Worm (Caenorhabditis elegans) whole organism, L3 larva: ENCODE results near the gene ZK662.5.

Source experiments
- R02D3.7 ChIP-seq: fragments of 150-350 bp; optimal IDR thresholded peaks from 2 replicates; lab custom pipeline; 2014; ENCODE audit warnings: missing biosample characterization, missing genetic modification characterization
- aly-2 ChIP-seq: fragments of 150-350 bp; optimal IDR thresholded peaks from 2 replicates; lab custom pipeline; 2014; ENCODE audit warnings: missing biosample characterization, missing genetic modification characterization
- ama-1 ChIP-seq: fragments of 150-350 bp; optimal IDR thresholded peaks from 2 replicates; lab custom pipeline; 2018
- ceh-16 ChIP-seq: sonication (generic microtip); optimal IDR thresholded peaks from 2 replicates; lab custom pipeline; 2017; ENCODE audit warnings: missing biosample characterization, missing genetic modification characterization
- egl-27 ChIP-seq: sonication (generic microtip); optimal IDR thresholded peaks from 4 replicates; lab custom pipeline; 2017; ENCODE audit warnings: missing biosample characterization, missing genetic modification reagents, missing genetic modification characterization
- egl-5 ChIP-seq: fragments of 150-350 bp; optimal IDR thresholded peaks from 2 replicates; lab custom pipeline; 2017; ENCODE audit warnings: missing biosample characterization, missing genetic modification reagents, missing genetic modification characterization, inconsistent platforms
- elt-1 ChIP-seq: fragments of 150-350 bp; optimal IDR thresholded peaks from 2 replicates; lab custom pipeline; 2014; ENCODE audit warnings: missing biosample characterization, missing genetic modification characterization
- elt-2 ChIP-seq: sonication (generic microtip); optimal IDR thresholded peaks from 2 replicates; lab custom pipeline; 2016; ENCODE audit warnings: missing genetic modification reagents, mild to moderate bottlenecking, missing genetic modification characterization, missing compliant biosample characterization
- elt-3 ChIP-seq, 3 experiments: fragments of 150-350 bp in 1 of 3; sonication (generic microtip) in 2 of 3; optimal IDR thresholded peaks; 2 replicates in 2 of 3; 4 replicates in 1 of 3; lab custom pipeline; 2014 to 2017; ENCODE audit warnings: missing biosample characterization in 3 of 3, missing genetic modification characterization in 3 of 3
- eor-1 ChIP-seq, 2 experiments: fragments of 150-350 bp; optimal IDR thresholded peaks; 2 replicates each; lab custom pipeline; 2014 to 2018; ENCODE audit warnings: missing biosample characterization in 2 of 2, missing genetic modification characterization in 2 of 2
- fkh-2 ChIP-seq: fragments of 150-350 bp; optimal IDR thresholded peaks from 2 replicates; lab custom pipeline; 2014; ENCODE audit warnings: missing biosample characterization, missing genetic modification reagents, missing genetic modification characterization
- fos-1 ChIP-seq: fragments of 150-350 bp; optimal IDR thresholded peaks from 2 replicates; lab custom pipeline; 2014; ENCODE audit warnings: missing biosample characterization, missing genetic modification characterization
- hmg-11 ChIP-seq: sonication (generic microtip); optimal IDR thresholded peaks from 2 replicates; lab custom pipeline; 2016; ENCODE audit warnings: missing genetic modification characterization, missing compliant biosample characterization
- jun-1 ChIP-seq: fragments of 150-350 bp; optimal IDR thresholded peaks from 2 replicates; lab custom pipeline; 2014; ENCODE audit warnings: missing biosample characterization, missing genetic modification reagents, missing genetic modification characterization
- lin-15B ChIP-seq: fragments of 150-350 bp; optimal IDR thresholded peaks from 2 replicates; lab custom pipeline; 2014; ENCODE audit warnings: missing biosample characterization, missing genetic modification characterization
- lin-39 ChIP-seq: fragments of 150-350 bp; optimal IDR thresholded peaks from 2 replicates; lab custom pipeline; 2018; ENCODE audit warnings: missing biosample characterization, missing genetic modification reagents, missing genetic modification characterization
- lsy-12 ChIP-seq: sonication (generic microtip); optimal IDR thresholded peaks from 2 replicates; lab custom pipeline; 2016; ENCODE audit warnings: mild to moderate bottlenecking, missing genetic modification characterization, missing compliant biosample characterization
- mdl-1 ChIP-seq: fragments of 150-350 bp; optimal IDR thresholded peaks from 2 replicates; lab custom pipeline; 2014; ENCODE audit warnings: missing biosample characterization, missing genetic modification characterization
- mml-1 ChIP-seq: fragments of 150-350 bp; sonication (generic microtip); optimal IDR thresholded peaks from 3 replicates; lab custom pipeline; 2014; ENCODE audit warnings: missing biosample characterization, missing genetic modification characterization
- nfya-1 ChIP-seq: sonication (generic microtip); optimal IDR thresholded peaks from 2 replicates; lab custom pipeline; 2017; ENCODE audit warnings: missing genetic modification characterization, mild to moderate bottlenecking, missing compliant biosample characterization, antibody characterized with exemption, moderate library complexity; ENCODE audit not compliant: insufficient read depth
- nhr-11 ChIP-seq: fragments of 150-350 bp; optimal IDR thresholded peaks from 2 replicates; lab custom pipeline; 2014; ENCODE audit warnings: missing biosample characterization, missing genetic modification characterization
- nhr-12 ChIP-seq: fragments of 150-350 bp; optimal IDR thresholded peaks from 2 replicates; lab custom pipeline; 2014; ENCODE audit warnings: missing biosample characterization, missing genetic modification characterization
- nhr-23 ChIP-seq: fragments of 150-350 bp; optimal IDR thresholded peaks from 2 replicates; lab custom pipeline; 2014; ENCODE audit warnings: missing biosample characterization, missing genetic modification reagents, missing genetic modification characterization
- nhr-25 ChIP-seq: sonication (generic microtip); optimal IDR thresholded peaks from 2 replicates; lab custom pipeline; 2017; ENCODE audit warnings: missing biosample characterization, missing genetic modification characterization
- nhr-28 ChIP-seq: fragments of 150-350 bp; optimal IDR thresholded peaks from 2 replicates; lab custom pipeline; 2014; ENCODE audit warnings: missing biosample characterization, missing genetic modification characterization
- nhr-77 ChIP-seq: fragments of 150-350 bp; optimal IDR thresholded peaks from 2 replicates; lab custom pipeline; 2014; ENCODE audit warnings: missing biosample characterization, missing genetic modification characterization
- pha-4 ChIP-seq: fragments of 150-350 bp; optimal IDR thresholded peaks from 2 replicates; lab custom pipeline; 2014; ENCODE audit warnings: missing biosample characterization, missing genetic modification reagents, missing genetic modification characterization
- pqm-1 ChIP-seq: fragments of 150-350 bp; optimal IDR thresholded peaks from 2 replicates; lab custom pipeline; 2017; ENCODE audit warnings: missing biosample characterization, missing genetic modification characterization, inconsistent platforms
- sea-2 ChIP-seq: fragments of 150-350 bp; sonication (generic microtip); optimal IDR thresholded peaks from 4 replicates; lab custom pipeline; 2014; ENCODE audit warnings: missing biosample characterization, missing genetic modification reagents, missing genetic modification characterization
- skn-1 ChIP-seq: fragments of 150-350 bp; optimal IDR thresholded peaks from 2 replicates; lab custom pipeline; 2014; ENCODE audit warnings: missing biosample characterization, missing genetic modification characterization
- snpc-4 ChIP-seq: fragments of 150-350 bp; optimal IDR thresholded peaks from 2 replicates; lab custom pipeline; 2014; ENCODE audit warnings: missing biosample characterization, missing genetic modification characterization
- unc-62 ChIP-seq: fragments of 150-350 bp; sonication (generic microtip); optimal IDR thresholded peaks from 4 replicates; lab custom pipeline; 2014; ENCODE audit warnings: missing biosample characterization, missing genetic modification reagents, missing genetic modification characterization
- zag-1 ChIP-seq: fragments of 150-350 bp; optimal IDR thresholded peaks from 2 replicates; lab custom pipeline; 2014; ENCODE audit warnings: missing biosample characterization, missing genetic modification characterization
- ztf-11 ChIP-seq: fragments of 150-350 bp; optimal IDR thresholded peaks from 2 replicates; lab custom pipeline; 2014; ENCODE audit warnings: missing biosample characterization, missing genetic modification characterization
- ztf-4 ChIP-seq: fragments of 150-350 bp; optimal IDR thresholded peaks from 2 replicates; lab custom pipeline; 2014; ENCODE audit warnings: missing biosample characterization, missing genetic modification characterization

ZK662.5 gene

ce11 chrX:15713189-15713588 is 8.3 kb upstream of the ZK662.5 start:
- TF ChIP-seq lsy-12 (tag; lab: Kevin White, UChicago): no peak
- TF ChIP-seq nhr-23 (tag; lab: Kevin White, UChicago): peak; percentile 58
- TF ChIP-seq elt-1 (tag; lab: Kevin White, UChicago): peak; percentile 72
- no peak for TF ChIP-seq nhr-77 (tag; lab: Kevin White, UChicago)
- TF ChIP-seq egl-27 (tag; lab: Kevin White, UChicago): no peak

DNA sequence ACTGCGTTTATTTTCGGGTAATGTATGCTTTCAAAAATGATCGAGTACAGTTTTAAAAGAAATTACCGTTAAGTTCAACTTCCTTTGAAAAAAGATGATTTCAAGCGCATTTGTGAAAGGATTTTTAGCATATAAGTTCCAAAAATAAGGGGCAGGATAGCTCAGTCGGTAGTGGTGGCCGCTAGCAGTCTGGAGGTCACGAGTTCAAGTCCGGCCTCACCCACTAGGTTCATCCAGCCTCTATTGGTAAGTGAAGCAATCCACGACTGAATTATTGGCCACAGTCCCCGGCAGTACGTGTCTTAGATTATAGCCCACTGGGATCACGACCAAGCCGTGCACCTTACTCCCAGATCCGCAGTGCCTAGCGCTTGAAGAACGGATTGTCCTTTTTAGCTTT is 4.5 kb upstream of the ZK662.5 start:
- TF ChIP-seq nhr-28 (tag; lab: Kevin White, UChicago) (no peak), ztf-11 (tag; lab: Kevin White, UChicago) (no peak), jun-1 (tag; lab: Kevin White, UChicago) (no peak), nfya-1 (tag; lab: Kevin White, UChicago) (no peak), eor-1 (tag; optimal IDR thresholded peaks at IDR 0.05; lab: Kevin White, UChicago) (no peak), unc-62 (GFP tag; lab: Kevin White, UChicago) (no peak), ceh-16 (tag; lab: Kevin White, UChicago) (no peak), zag-1 (tag; lab: Kevin White, UChicago) (no peak), mdl-1 (tag; lab: Kevin White, UChicago) (no peak), ama-1 (no peak), elt-2 (no peak), R02D3.7 (tag; lab: Kevin White, UChicago) (no peak), ztf-4 (no peak), fkh-2 (tag; lab: Kevin White, UChicago) (no peak), fos-1 (tag; lab: Kevin White, UChicago) (no peak), lin-39 (tag; lab: Kevin White, UChicago) (no peak), sea-2 (GFP tag; lab: Kevin White, UChicago) (no peak), pqm-1 (tag; lab: Kevin White, UChicago) (no peak), nhr-25 (tag; lab: Kevin White, UChicago) (no peak), aly-2 (tag; lab: Kevin White, UChicago) (no peak)

ce11 chrX:15718325-15718724 is 3.1 kb upstream of the ZK662.5 start, which contains the start of gene ZK662.6:
Gene ZK662.6, plus strand, starts transcription at chrX:15718625.
- TF ChIP-seq pqm-1 (tag; lab: Kevin White, UChicago): no peak
- TF ChIP-seq nhr-11: no peak
- TF ChIP-seq egl-5 (tag; lab: Kevin White, UChicago): no peak
- TF ChIP-seq elt-3 (tag; optimal IDR thresholded peaks at IDR 0.05; lab: Kevin White, UChicago): no peak
- TF ChIP-seq nhr-12 (tag; lab: Kevin White, UChicago): no peak
- no peak for TF ChIP-seq eor-1 (tag; optimal IDR thresholded peaks at IDR 0.05; lab: Kevin White, UChicago)
- TF ChIP-seq elt-2: no peak

ce11 chrX:15724994-15725393 is 3.5 kb downstream of the ZK662.5 start:
- TF ChIP-seq egl-5 (tag; lab: Kevin White, UChicago) (no peak), nhr-25 (tag; lab: Kevin White, UChicago) (peak; percentile 68), sea-2 (GFP tag; lab: Kevin White, UChicago) (peak; percentile 62), skn-1 (peak; percentile 27), elt-2 (peak; percentile 24), pha-4 (tag; lab: Kevin White, UChicago) (peak; percentile 78), hmg-11 (tag; lab: Kevin White, UChicago) (peak; percentile 46), lin-15B (tag; lab: Kevin White, UChicago) (peak; percentile 98), eor-1 (tag; optimal IDR thresholded peaks at IDR 0.05; lab: Kevin White, UChicago) (no peak), nhr-28 (tag; lab: Kevin White, UChicago) (no peak), snpc-4 (peak; percentile 74), ztf-11 (tag; lab: Kevin White, UChicago) (no peak), mml-1 (no peak), nhr-23 (tag; lab: Kevin White, UChicago) (peak; percentile 48)
